Worm (Caenorhabditis elegans) whole organism, L3 larva: Measurements from ENCODE around the gene srr-6.

Experiments used
- R02D3.7 ChIP-seq: fragments of 150-350 bp; optimal IDR thresholded peaks from 2 replicates; lab custom pipeline; 2014; ENCODE audit warnings: missing biosample characterization, missing genetic modification characterization
- aly-2 ChIP-seq: fragments of 150-350 bp; optimal IDR thresholded peaks from 2 replicates; lab custom pipeline; 2014; ENCODE audit warnings: missing biosample characterization, missing genetic modification characterization
- ama-1 ChIP-seq: fragments of 150-350 bp; optimal IDR thresholded peaks from 2 replicates; lab custom pipeline; 2018
- daf-12 ChIP-seq: fragments of 150-350 bp; optimal IDR thresholded peaks from 2 replicates; lab custom pipeline; 2014; ENCODE audit warnings: missing biosample characterization, missing genetic modification reagents, missing genetic modification characterization
- egl-27 ChIP-seq: sonication (generic microtip); optimal IDR thresholded peaks from 4 replicates; lab custom pipeline; 2017; ENCODE audit warnings: missing biosample characterization, missing genetic modification reagents, missing genetic modification characterization
- egl-5 ChIP-seq: fragments of 150-350 bp; optimal IDR thresholded peaks from 2 replicates; lab custom pipeline; 2017; ENCODE audit warnings: missing biosample characterization, missing genetic modification reagents, missing genetic modification characterization, inconsistent platforms
- elt-2 ChIP-seq: sonication (generic microtip); optimal IDR thresholded peaks from 2 replicates; lab custom pipeline; 2016; ENCODE audit warnings: missing genetic modification reagents, mild to moderate bottlenecking, missing genetic modification characterization, missing compliant biosample characterization
- lin-15B ChIP-seq: fragments of 150-350 bp; optimal IDR thresholded peaks from 2 replicates; lab custom pipeline; 2014; ENCODE audit warnings: missing biosample characterization, missing genetic modification characterization
- mdl-1 ChIP-seq: fragments of 150-350 bp; optimal IDR thresholded peaks from 2 replicates; lab custom pipeline; 2014; ENCODE audit warnings: missing biosample characterization, missing genetic modification characterization
- pha-4 ChIP-seq: fragments of 150-350 bp; optimal IDR thresholded peaks from 2 replicates; lab custom pipeline; 2014; ENCODE audit warnings: missing biosample characterization, missing genetic modification reagents, missing genetic modification characterization
- pqm-1 ChIP-seq: fragments of 150-350 bp; optimal IDR thresholded peaks from 2 replicates; lab custom pipeline; 2017; ENCODE audit warnings: missing biosample characterization, missing genetic modification characterization, inconsistent platforms
- unc-39 ChIP-seq: sonication (generic microtip); optimal IDR thresholded peaks from 4 replicates; lab custom pipeline; 2017; ENCODE audit warnings: missing biosample characterization, missing genetic modification characterization
- ztf-11 ChIP-seq: fragments of 150-350 bp; optimal IDR thresholded peaks from 2 replicates; lab custom pipeline; 2014; ENCODE audit warnings: missing biosample characterization, missing genetic modification characterization

Gene srr-6

ce11 chrV:5049333-5049942 is 36.8 kb downstream of the srr-6 start, which contains the start of the genes pqn-51 and K11D12.14 (continued):
- peak; percentile 90 for TF ChIP-seq lin-15B

- TF ChIP-seq pha-4 (tag; lab: Kevin White, UChicago) (no peak), R02D3.7 (tag; lab: Kevin White, UChicago) (no peak), ztf-11 (tag; lab: Kevin White, UChicago) (no peak), unc-39 (no peak)
Measured at ce11 chrV:5050073-5050599, 37.5 kb downstream of the srr-6 start.

- TF ChIP-seq daf-12 (no peak), aly-2 (tag; lab: Kevin White, UChicago) (no peak), egl-5 (tag; lab: Kevin White, UChicago) (no peak), egl-27 (tag; lab: Kevin White, UChicago) (no peak), lin-15B (no peak), elt-2 (no peak)
- TF ChIP-seq, all 47 proteins: peak for 0
Measured at ce11 chrV:5052233-5052632, 39.6 kb downstream of the srr-6 start, which contains the start of gene K11D12.12. TSS of gene K11D12.12 (plus strand) at chrV:5052261.

DNA sequence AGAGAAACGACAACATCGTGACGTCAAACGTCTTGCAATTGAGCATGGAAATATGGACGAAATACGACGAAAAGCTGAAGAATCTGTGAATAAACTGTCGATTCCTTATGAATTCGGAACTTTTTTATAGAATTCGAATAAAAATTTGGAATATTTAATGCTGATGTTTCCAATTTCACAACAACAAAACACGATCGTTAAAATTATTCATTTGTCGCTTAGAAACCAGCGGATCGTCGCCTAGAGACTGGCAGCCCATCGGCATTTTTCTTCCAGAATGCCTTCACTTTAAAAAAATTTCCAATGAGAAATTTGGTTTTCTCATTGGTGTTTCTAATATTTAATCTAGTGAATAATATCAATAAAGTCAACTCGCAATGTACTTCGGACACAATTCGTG is 40.7 kb downstream of the srr-6 start, which contains the start of gene cwp-4:
Gene cwp-4 (plus strand): TSS at position 301 of the 400 bp plus-strand sequence.
- TF ChIP-seq pqm-1 (tag; lab: Kevin White, UChicago) (no peak), R02D3.7 (tag; lab: Kevin White, UChicago) (no peak), ama-1 (no peak), elt-2 (no peak), mdl-1 (tag; lab: Kevin White, UChicago) (no peak)
- TF ChIP-seq, all 47 proteins: peak for 0
